Worm (Caenorhabditis elegans) whole organism, L2 larva: ENCODE measurements around the gene C33C12.11.

ENCODE experiments used
- aly-2 ChIP-seq: fragments of 150-350 bp; optimal IDR thresholded peaks from 2 replicates; lab custom pipeline; 2014; ENCODE audit warnings: missing biosample characterization, missing genetic modification characterization
- egl-27 ChIP-seq: sonication (generic microtip); optimal IDR thresholded peaks from 3 replicates; lab custom pipeline; 2017; ENCODE audit warnings: missing biosample characterization, missing genetic modification reagents, missing genetic modification characterization
- gmeb-1 ChIP-seq: fragments of 150-350 bp; optimal IDR thresholded peaks from 2 replicates; lab custom pipeline; 2014; ENCODE audit warnings: missing biosample characterization, missing genetic modification characterization
- lin-11 ChIP-seq: fragments of 150-350 bp; sonication (generic microtip); optimal IDR thresholded peaks from 2 replicates; lab custom pipeline; 2014; ENCODE audit warnings: missing biosample characterization, missing genetic modification characterization, inconsistent platforms, mixed read lengths
- nhr-6 ChIP-seq: fragments of 150-350 bp; optimal IDR thresholded peaks from 2 replicates; lab custom pipeline; 2014; ENCODE audit warnings: missing biosample characterization, missing genetic modification characterization
- nhr-77 ChIP-seq: fragments of 150-350 bp; optimal IDR thresholded peaks from 2 replicates; lab custom pipeline; 2014; ENCODE audit warnings: missing biosample characterization, missing genetic modification characterization

DNA sequence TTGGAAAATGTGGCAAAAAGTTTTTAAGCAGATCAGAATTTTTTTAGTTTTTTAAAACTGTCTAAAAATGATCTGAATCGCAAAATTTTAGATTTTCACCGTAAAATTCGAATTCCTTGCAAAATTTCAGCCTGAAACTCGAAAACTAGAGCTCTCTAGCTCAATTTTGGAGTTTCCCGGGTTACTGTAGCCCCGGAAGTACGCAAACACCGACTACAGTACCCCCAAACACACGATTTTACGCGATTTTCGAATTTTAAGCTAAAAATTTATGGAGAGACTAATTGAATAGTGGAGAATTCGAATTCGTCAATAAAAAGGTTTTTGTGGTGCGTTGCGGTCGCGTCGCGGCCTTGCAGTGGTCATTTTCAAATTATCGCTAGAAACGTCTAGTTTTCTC lies 23.1 kb upstream of the C33C12.11 start:
- TF ChIP-seq nhr-77 (tag; lab: Kevin White, UChicago) = no peak
- no peak for TF ChIP-seq gmeb-1 (tag; lab: Kevin White, UChicago)
- no peak for TF ChIP-seq egl-27 (tag; lab: Kevin White, UChicago)
- no peak for TF ChIP-seq lin-11 (tag; lab: Kevin White, UChicago)
- TF ChIP-seq aly-2 (tag; lab: Kevin White, UChicago) = no peak
- TF ChIP-seq nhr-6 (tag; lab: Kevin White, UChicago) = no peak
